Fruit fly (Drosophila melanogaster) whole organism, prepupa: ENCODE results near the gene siz.
A peak's percentile ranks its signal among the peaks of the same experiment; 100 is the strongest.

ENCODE experiments used
- Blimp-1 ChIP-seq: fragments of 200-800 bp; sonication (Bioruptor generic); optimal IDR thresholded peaks from 3 replicates; lab custom pipeline; 2017; ENCODE audit warnings: missing biosample characterization, missing genetic modification characterization, mild to moderate bottlenecking, moderate library complexity, missing genetic modification reagents
- CG10631 ChIP-seq: fragments of 200-800 bp; sonication (Bioruptor generic); optimal IDR thresholded peaks from 2 replicates; lab custom pipeline; 2016; ENCODE audit warnings: missing biosample characterization, missing genetic modification characterization
- CG10669 ChIP-seq: fragments of 200-800 bp; sonication (Bioruptor generic); optimal IDR thresholded peaks from 3 replicates; lab custom pipeline; 2018; ENCODE audit warnings: missing biosample characterization, mild to moderate bottlenecking, missing genetic modification characterization, moderate library complexity
- CG11294 ChIP-seq: fragments of 200-800 bp; sonication (Bioruptor generic); IDR thresholded peaks from 2 replicates; pipeline ENCODE4 v1.3.6; 2022; ENCODE audit warnings: missing biosample characterization, missing genetic modification characterization
- CG11902 ChIP-seq: fragments of 200-800 bp; sonication (Bioruptor generic); optimal IDR thresholded peaks from 3 replicates; lab custom pipeline; 2016; ENCODE audit warnings: missing biosample characterization, missing genetic modification characterization
- CG15336 ChIP-seq: fragments of 200-800 bp; sonication (Bioruptor generic); IDR thresholded peaks from 2 replicates; pipeline ENCODE4 v1.3.6; 2022; ENCODE audit warnings: missing biosample characterization, missing genetic modification characterization
- CG1621 ChIP-seq: fragments of 200-800 bp; sonication (Bioruptor generic); optimal IDR thresholded peaks from 3 replicates; lab custom pipeline; 2018; ENCODE audit warnings: missing biosample characterization, mild to moderate bottlenecking, missing genetic modification characterization
- CG16779 ChIP-seq: fragments of 200-800 bp; sonication (Bioruptor generic); optimal IDR thresholded peaks from 3 replicates; lab custom pipeline; 2017; ENCODE audit warnings: missing biosample characterization, mild to moderate bottlenecking, missing genetic modification characterization
- CG3032 ChIP-seq: fragments of 200-800 bp; optimal IDR thresholded peaks from 2 replicates; lab custom pipeline; 2019; ENCODE audit warnings: missing biosample characterization, mild to moderate bottlenecking, missing genetic modification characterization, moderate library complexity
- CG31627 ChIP-seq: fragments of 200-800 bp; sonication (Bioruptor generic); optimal IDR thresholded peaks from 3 replicates; lab custom pipeline; 2016; ENCODE audit warnings: missing biosample characterization, missing genetic modification characterization
- CG32006 ChIP-seq: fragments of 200-800 bp; sonication (Bioruptor generic); optimal IDR thresholded peaks from 3 replicates; lab custom pipeline; 2017; ENCODE audit warnings: missing biosample characterization, mild to moderate bottlenecking, missing genetic modification characterization
- CG34406 ChIP-seq: fragments of 200-800 bp; sonication (Bioruptor generic); optimal IDR thresholded peaks from 3 replicates; lab custom pipeline; 2016; ENCODE audit warnings: missing biosample characterization, missing genetic modification characterization
- CG3919 ChIP-seq: fragments of 200-800 bp; sonication (Bioruptor generic); optimal IDR thresholded peaks from 3 replicates; lab custom pipeline; 2016; ENCODE audit warnings: missing biosample characterization, missing genetic modification characterization
- CG6163 ChIP-seq: fragments of 200-800 bp; sonication (Bioruptor generic); IDR thresholded peaks from 3 replicates; pipeline ENCODE4 v1.3.6; 2022; ENCODE audit warnings: missing biosample characterization, missing genetic modification characterization
- CG6276 ChIP-seq: fragments of 200-800 bp; sonication (Bioruptor generic); optimal IDR thresholded peaks from 2 replicates; lab custom pipeline; 2017; ENCODE audit warnings: missing biosample characterization, mild to moderate bottlenecking, missing genetic modification characterization
- CG6792 ChIP-seq: fragments of 200-800 bp; sonication (Bioruptor generic); optimal IDR thresholded peaks from 3 replicates; lab custom pipeline; 2016; ENCODE audit warnings: missing biosample characterization, missing genetic modification characterization
- CG6808 ChIP-seq: fragments of 200-800 bp; sonication (Bioruptor generic); optimal IDR thresholded peaks from 3 replicates; lab custom pipeline; 2017; ENCODE audit warnings: missing biosample characterization, missing genetic modification characterization, mild to moderate bottlenecking, moderate library complexity, missing genetic modification reagents
- CG6854 ChIP-seq: fragments of 200-800 bp; sonication (Bioruptor generic); optimal IDR thresholded peaks from 2 replicates; lab custom pipeline; 2017; ENCODE audit warnings: missing biosample characterization, mild to moderate bottlenecking, missing genetic modification characterization
- CG8119 ChIP-seq: fragments of 200-800 bp; sonication (Bioruptor generic); IDR thresholded peaks from 3 replicates; pipeline ENCODE4 v1.3.6; 2022; ENCODE audit warnings: missing biosample characterization, missing genetic modification characterization
- CG8319 ChIP-seq: fragments of 200-800 bp; sonication (Bioruptor generic); optimal IDR thresholded peaks from 3 replicates; lab custom pipeline; 2016; ENCODE audit warnings: missing biosample characterization, missing genetic modification characterization
- CG9139 ChIP-seq: fragments of 200-800 bp; sonication (Bioruptor generic); optimal IDR thresholded peaks from 3 replicates; lab custom pipeline; 2017; ENCODE audit warnings: missing biosample characterization, mild to moderate bottlenecking, missing genetic modification characterization
- Eip75B ChIP-seq: fragments of 200-800 bp; sonication (Bioruptor generic); optimal IDR thresholded peaks from 3 replicates; lab custom pipeline; 2016; ENCODE audit warnings: missing biosample characterization, missing genetic modification characterization
- Ets21C ChIP-seq: fragments of 200-800 bp; sonication (Bioruptor generic); optimal IDR thresholded peaks from 3 replicates; lab custom pipeline; 2016; ENCODE audit warnings: missing biosample characterization, missing genetic modification characterization
- Gug ChIP-seq: fragments of 200-800 bp; sonication (Bioruptor generic); IDR thresholded peaks from 2 replicates; pipeline ENCODE4 v1.3.6; 2022; ENCODE audit warnings: missing biosample characterization, missing genetic modification characterization
- Hr38 ChIP-seq: sonication (Bioruptor generic); optimal IDR thresholded peaks from 2 replicates; lab custom pipeline; 2016; ENCODE audit warnings: missing biosample characterization, missing genetic modification characterization
- Hr4 ChIP-seq: fragments of 200-800 bp; sonication (Bioruptor generic); optimal IDR thresholded peaks from 3 replicates; lab custom pipeline; 2016; ENCODE audit warnings: missing biosample characterization, missing genetic modification characterization
- Lpt ChIP-seq: fragments of 200-800 bp; sonication (Bioruptor generic); optimal IDR thresholded peaks from 3 replicates; lab custom pipeline; 2016; ENCODE audit warnings: missing biosample characterization, missing genetic modification characterization
- OdsH ChIP-seq: fragments of 200-800 bp; sonication (Bioruptor generic); optimal IDR thresholded peaks from 3 replicates; lab custom pipeline; 2016; ENCODE audit warnings: missing biosample characterization, missing genetic modification characterization
- Smox ChIP-seq: fragments of 200-800 bp; sonication (Bioruptor generic); optimal IDR thresholded peaks from 3 replicates; lab custom pipeline; 2016; ENCODE audit warnings: missing biosample characterization, missing genetic modification characterization
- Sox102F ChIP-seq: fragments of 200-800 bp; sonication (Bioruptor generic); optimal IDR thresholded peaks from 2 replicates; lab custom pipeline; 2016; ENCODE audit warnings: missing biosample characterization, mild to moderate bottlenecking, missing genetic modification characterization
- Sox15 ChIP-seq: fragments of 200-800 bp; sonication (Bioruptor generic); optimal IDR thresholded peaks from 3 replicates; lab custom pipeline; 2016; ENCODE audit warnings: missing biosample characterization, missing genetic modification characterization
- acj6 ChIP-seq: fragments of 200-800 bp; sonication (Bioruptor generic); optimal IDR thresholded peaks from 3 replicates; lab custom pipeline; 2016; ENCODE audit warnings: missing biosample characterization, missing genetic modification characterization
- dac ChIP-seq: fragments of 200-800 bp; sonication (Bioruptor generic); optimal IDR thresholded peaks from 2 replicates; lab custom pipeline; 2017; ENCODE audit warnings: missing biosample characterization, mild to moderate bottlenecking, missing genetic modification characterization
- dsx ChIP-seq: fragments of 200-800 bp; optimal IDR thresholded peaks from 3 replicates; lab custom pipeline; 2019; ENCODE audit warnings: missing biosample characterization, mild to moderate bottlenecking, missing genetic modification characterization, moderate library complexity; ENCODE audit not compliant: poor library complexity, severe bottlenecking
- eg ChIP-seq: fragments of 200-800 bp; sonication (Bioruptor generic); IDR thresholded peaks from 3 replicates; pipeline ENCODE4 v1.3.6; 2022; ENCODE audit warnings: missing biosample characterization, missing genetic modification characterization
- esn ChIP-seq: fragments of 200-800 bp; sonication (Bioruptor generic); optimal IDR thresholded peaks from 2 replicates; lab custom pipeline; 2016; ENCODE audit warnings: missing biosample characterization, mild to moderate bottlenecking, missing genetic modification characterization, moderate library complexity
- fd59A ChIP-seq: fragments of 200-800 bp; sonication (Bioruptor generic); optimal IDR thresholded peaks from 2 replicates; lab custom pipeline; 2017; ENCODE audit warnings: missing biosample characterization, mild to moderate bottlenecking, missing genetic modification characterization, missing genetic modification reagents
- fd85E ChIP-seq: fragments of 200-800 bp; sonication (Bioruptor generic); optimal IDR thresholded peaks from 3 replicates; lab custom pipeline; 2016; ENCODE audit warnings: missing biosample characterization, missing genetic modification characterization
- fkh ChIP-seq: fragments of 200-800 bp; sonication (Bioruptor generic); optimal IDR thresholded peaks from 3 replicates; lab custom pipeline; 2017; ENCODE audit warnings: missing biosample characterization, mild to moderate bottlenecking, missing genetic modification characterization, moderate library complexity
- lz ChIP-seq: fragments of 200-800 bp; sonication (Bioruptor generic); optimal IDR thresholded peaks from 3 replicates; lab custom pipeline; 2016; ENCODE audit warnings: missing biosample characterization, missing genetic modification characterization
- net ChIP-seq: fragments of 200-800 bp; sonication (Bioruptor generic); optimal IDR thresholded peaks from 3 replicates; lab custom pipeline; 2016; ENCODE audit warnings: missing biosample characterization, missing genetic modification characterization
- salr ChIP-seq, 2 experiments: fragments of 200-800 bp; sonication (Bioruptor generic); optimal IDR thresholded peaks; 3 replicates each; lab custom pipeline; 2016 to 2018; ENCODE audit warnings: missing biosample characterization in 2 of 2, missing genetic modification characterization in 2 of 2, mild to moderate bottlenecking in 1 of 2
- spab ChIP-seq: fragments of 200-800 bp; sonication (Bioruptor generic); optimal IDR thresholded peaks from 2 replicates; lab custom pipeline; 2017; ENCODE audit warnings: missing biosample characterization, mild to moderate bottlenecking, missing genetic modification characterization, missing genetic modification reagents
- ss ChIP-seq, 2 experiments: fragments of 200-800 bp; sonication (Bioruptor generic); optimal IDR thresholded peaks; 2 replicates in 1 of 2; 3 replicates in 1 of 2; lab custom pipeline; 2017 to 2018; ENCODE audit warnings: mild to moderate bottlenecking in 2 of 2, missing biosample characterization in 2 of 2, missing genetic modification characterization in 2 of 2, moderate library complexity in 1 of 2
- svp ChIP-seq: fragments of 200-800 bp; sonication (Bioruptor generic); peaks from one replicate; lab custom pipeline; 2016; ENCODE audit warnings: missing biosample characterization, missing genetic modification characterization
- vri ChIP-seq: fragments of 200-800 bp; sonication (Bioruptor generic); optimal IDR thresholded peaks from 3 replicates; lab custom pipeline; 2016; ENCODE audit warnings: missing biosample characterization, mild to moderate bottlenecking, missing genetic modification characterization

Gene siz

dm6 chr3L:21104338-21105018 lies 70.1 kb downstream of the siz start (continued):
- TF ChIP-seq Blimp-1 (peak; percentile 14), svp (GFP tag; lab: Kevin White, UChicago) (peak; percentile 57), fd85E (GFP tag; lab: Kevin White, UChicago) (no peak), CG8319 (GFP tag; lab: Kevin White, UChicago) (no peak), OdsH (GFP tag; lab: Kevin White, UChicago) (peak; percentile 15), CG6276 (GFP tag; lab: Kevin White, UChicago) (peak; percentile 47), salr (GFP tag; optimal IDR thresholded peaks at IDR 0.05; lab: Kevin White, UChicago) (peak in 1 of 2 experiments; percentile 34), CG11294 (GFP tag; lab: Robert Waterston, UW) (no peak; the same call in 1 of the 2 replicates), CG3032 (tag; lab: Kevin White, UChicago) (peak; percentile 22), ss (GFP tag; optimal IDR thresholded peaks at IDR 0.05; lab: Kevin White, UChicago) (peak in 1 of 2 experiments; percentile 19), CG6854 (peak; percentile 69), CG6808 (GFP tag; lab: Kevin White, UChicago) (peak; percentile 28), dsx (GFP tag; lab: Kevin White, UChicago) (peak; percentile 37), CG32006 (GFP tag; lab: Kevin White, UChicago) (peak; percentile 67)

- TF ChIP-seq CG8119 (GFP tag; lab: Robert Waterston, UW) = 0 out of 3 replicates have a peak, but pooled peaks have one; percentile 19
- TF ChIP-seq CG6854 = no peak
- no peak for TF ChIP-seq CG6163
- no peak for TF ChIP-seq CG11294 (GFP tag; lab: Robert Waterston, UW)
- no peak for TF ChIP-seq CG10669 (GFP tag; lab: Kevin White, UChicago)
- no peak for TF ChIP-seq CG6792 (GFP tag; lab: Kevin White, UChicago)
- no peak for TF ChIP-seq CG16779 (tag; lab: Kevin White, UChicago)
- no peak for TF ChIP-seq CG8319 (GFP tag; lab: Kevin White, UChicago)
- TF ChIP-seq Hr4 (GFP tag; lab: Kevin White, UChicago) = peak; percentile 28
- no peak for TF ChIP-seq Blimp-1
- TF ChIP-seq lz (GFP tag; lab: Kevin White, UChicago) = peak; percentile 39
- no peak for TF ChIP-seq net (GFP tag; lab: Kevin White, UChicago)
- TF ChIP-seq esn = peak; percentile 49
- peak; percentile 40; the same call in 1 of the 2 replicates for TF ChIP-seq Gug (GFP tag; lab: Robert Waterston, UW)
- TF ChIP-seq CG9139 (GFP tag; lab: Kevin White, UChicago) = no peak
- no peak for TF ChIP-seq fd59A
- no peak for TF ChIP-seq fkh (GFP tag; lab: Kevin White, UChicago)
- peak; percentile 47 for TF ChIP-seq svp (GFP tag; lab: Kevin White, UChicago)
- peak; percentile 8 for TF ChIP-seq Eip75B (GFP tag; lab: Kevin White, UChicago)
- no peak for TF ChIP-seq spab
- no peak for TF ChIP-seq Lpt
- no peak for TF ChIP-seq CG15336 (GFP tag; lab: Robert Waterston, UW)
- no peak for TF ChIP-seq Hr38
- TF ChIP-seq CG11902 (GFP tag; lab: Kevin White, UChicago) = no peak
- peak; percentile 24 for TF ChIP-seq Sox102F (GFP tag; lab: Kevin White, UChicago)
- TF ChIP-seq CG31627 = peak; percentile 18
- TF ChIP-seq CG1621 (tag; lab: Kevin White, UChicago) = no peak
- no peak for TF ChIP-seq CG3032 (tag; lab: Kevin White, UChicago)
- TF ChIP-seq Smox (GFP tag; lab: Kevin White, UChicago) = no peak
- no peak for TF ChIP-seq Sox15 (GFP tag; lab: Kevin White, UChicago)
- no peak for TF ChIP-seq Ets21C (GFP tag; lab: Kevin White, UChicago)
- TF ChIP-seq CG3919 (GFP tag; lab: Kevin White, UChicago) = peak; percentile 3
- 0 out of 3 replicates have a peak, but pooled peaks have one; percentile 32 for TF ChIP-seq eg
- TF ChIP-seq vri (GFP tag; lab: Kevin White, UChicago) = no peak
- TF ChIP-seq CG34406 (GFP tag; lab: Kevin White, UChicago) = peak; percentile 8
- TF ChIP-seq dac (GFP tag; lab: Kevin White, UChicago) = no peak
- no peak for TF ChIP-seq dsx (GFP tag; lab: Kevin White, UChicago)
- TF ChIP-seq CG10631 (GFP tag; lab: Kevin White, UChicago) = peak; percentile 17
- peak; percentile 9 for TF ChIP-seq OdsH (GFP tag; lab: Kevin White, UChicago)
- TF ChIP-seq acj6 (GFP tag; lab: Kevin White, UChicago) = no peak
- peak; percentile 51 for TF ChIP-seq CG32006 (GFP tag; lab: Kevin White, UChicago)
- TF ChIP-seq ss (GFP tag; optimal IDR thresholded peaks at IDR 0.05; lab: Kevin White, UChicago) = no peak
- TF ChIP-seq CG6808 (GFP tag; lab: Kevin White, UChicago) = no peak
Measured at dm6 chr3L:21106883-21107282, 72.5 kb downstream of the siz start.
